Worm (Caenorhabditis elegans): Measurements from ENCODE around the gene cnp-3.
"Not testable (repeated sequence)": the region's sequence is repeated elsewhere in the genome, so short reads cannot be mapped to it uniquely, and the experiment has no call there.

cnp-3 gene

ce11 chrX:17140447-17140846, 2.5 kb upstream of the cnp-3 start:
- TF ChIP-seq W03F9.2 (tag; optimal IDR thresholded peaks at IDR 0.05) (no peak), dao-5 (tag; optimal IDR thresholded peaks at IDR 0.05) (no peak), him-1 (tag; optimal IDR thresholded peaks at IDR 0.05) (no peak)

- TF ChIP-seq dao-5 (tag; optimal IDR thresholded peaks at IDR 0.05) = no peak
- TF ChIP-seq W03F9.2 (tag; optimal IDR thresholded peaks at IDR 0.05) = no peak
- TF ChIP-seq him-1 (tag; optimal IDR thresholded peaks at IDR 0.05) = no peak
These were observed 1.4 kb upstream of the cnp-3 start for ce11 chrX:17139204-17139780.

- no peak for TF ChIP-seq him-1 (tag; optimal IDR thresholded peaks at IDR 0.05)
- no peak for TF ChIP-seq dao-5 (tag; optimal IDR thresholded peaks at IDR 0.05)
- TF ChIP-seq W03F9.2 (tag; optimal IDR thresholded peaks at IDR 0.05) = no peak
These were observed 2.2 kb downstream of the cnp-3 start for ce11 chrX:17135704-17136103.

ce11 chrX:17134427-17134826, 3.5 kb downstream of the cnp-3 start, which contains the start of gene K09E3.7:
TSS of gene K09E3.7 (minus strand) at chrX:17134527.
- TF ChIP-seq dao-5 (tag; optimal IDR thresholded peaks at IDR 0.05) = no peak
- no peak for TF ChIP-seq him-1 (tag; optimal IDR thresholded peaks at IDR 0.05)
- no peak for TF ChIP-seq W03F9.2 (tag; optimal IDR thresholded peaks at IDR 0.05)

- TF ChIP-seq dao-5, W03F9.2, him-1 (tag; optimal IDR thresholded peaks at IDR 0.05): not testable (repeated sequence)
These were observed 20.6 kb downstream of the cnp-3 start, which contains the start of gene K09E3.2 for ce11 chrX:17117359-17117758. TSS of gene K09E3.2 (plus strand) at chrX:17117659.

- TF ChIP-seq him-1 (tag; optimal IDR thresholded peaks at IDR 0.05) (no peak), dao-5 (tag; optimal IDR thresholded peaks at IDR 0.05) (no peak), W03F9.2 (tag; optimal IDR thresholded peaks at IDR 0.05) (no peak)
These were observed 22.8 kb downstream of the cnp-3 start, which contains the start of gene lido-6 for ce11 chrX:17115089-17115488. TSS of gene lido-6 (minus strand) at chrX:17115189.

- no peak for TF ChIP-seq dao-5 (tag; optimal IDR thresholded peaks at IDR 0.05)
- TF ChIP-seq him-1 (tag; optimal IDR thresholded peaks at IDR 0.05) = no peak
- no peak for TF ChIP-seq W03F9.2 (tag; optimal IDR thresholded peaks at IDR 0.05)
These were observed 27.4 kb downstream of the cnp-3 start, which contains the start of gene lido-5 for ce11 chrX:17110555-17110954. TSS of gene lido-5 (minus strand) at chrX:17110655.

- TF ChIP-seq dao-5 (tag; optimal IDR thresholded peaks at IDR 0.05) (no peak), W03F9.2 (tag; optimal IDR thresholded peaks at IDR 0.05) (no peak), him-1 (tag; optimal IDR thresholded peaks at IDR 0.05) (no peak)
These were observed 30.2 kb downstream of the cnp-3 start, which contains the start of gene lido-4 for ce11 chrX:17107670-17108069. TSS of gene lido-4 (minus strand) at chrX:17107770.

- no peak for TF ChIP-seq him-1 (tag; optimal IDR thresholded peaks at IDR 0.05)
- TF ChIP-seq W03F9.2 (tag; optimal IDR thresholded peaks at IDR 0.05) = no peak
- no peak for TF ChIP-seq dao-5 (tag; optimal IDR thresholded peaks at IDR 0.05)
These were observed 37.3 kb downstream of the cnp-3 start, which contains the start of gene lido-2 for ce11 chrX:17100656-17101055. TSS of gene lido-2 (minus strand) at chrX:17100756.

ce11 chrX:17096508-17097234, 41.2 kb downstream of the cnp-3 start, which contains the start of gene lido-1:
TSS of gene lido-1 (minus strand) at chrX:17096558.
- TF ChIP-seq dao-5 (tag; optimal IDR thresholded peaks at IDR 0.05) (no peak), W03F9.2 (tag; optimal IDR thresholded peaks at IDR 0.05) (no peak), him-1 (tag; optimal IDR thresholded peaks at IDR 0.05) (no peak)

ce11 chrX:17093199-17093598, 44.7 kb downstream of the cnp-3 start, which contains the start of gene C08A9.3:
TSS of gene C08A9.3 (minus strand) at chrX:17093299.
- TF ChIP-seq dao-5 (tag; optimal IDR thresholded peaks at IDR 0.05) = no peak
- no peak for TF ChIP-seq W03F9.2 (tag; optimal IDR thresholded peaks at IDR 0.05)
- no peak for TF ChIP-seq him-1 (tag; optimal IDR thresholded peaks at IDR 0.05)

- no peak for TF ChIP-seq him-1 (tag; optimal IDR thresholded peaks at IDR 0.05)
- no peak for TF ChIP-seq W03F9.2 (tag; optimal IDR thresholded peaks at IDR 0.05)
- no peak for TF ChIP-seq dao-5 (tag; optimal IDR thresholded peaks at IDR 0.05)
These were observed 45.5 kb downstream of the cnp-3 start, which contains the start of gene sod-3 for ce11 chrX:17092416-17092815. TSS of gene sod-3 (plus strand) at chrX:17092753.
